Fruit fly (Drosophila melanogaster): ENCODE results near the gene CG31697.
A peak's percentile ranks its signal among the peaks of the same experiment; 100 is the strongest.

The CG31697 gene

dm6 chr2L:19492934-19493686, 42.1 kb upstream of the CG31697 start, which contains the start of the genes swm and Ctu2 (continued):
- no peak for TF ChIP-seq p53 (GFP tag; optimal IDR thresholded peaks at IDR 0.05)
- TF ChIP-seq usp (GFP tag; optimal IDR thresholded peaks at IDR 0.05) = no peak
- no peak for TF ChIP-seq hkb (optimal IDR thresholded peaks at IDR 0.05)
- TF ChIP-seq hkb (GFP tag; IDR thresholded peaks at IDR 0.05) = peak; percentile 55; the same call in 1 of the 2 replicates
- TF ChIP-seq NC2α (GFP tag; optimal IDR thresholded peaks at IDR 0.05) = no peak
- no peak for TF ChIP-seq CG13123 (GFP tag; optimal IDR thresholded peaks at IDR 0.05)
- TF ChIP-seq Sox100B (GFP tag; optimal IDR thresholded peaks at IDR 0.05) = no peak
- TF ChIP-seq E2f1 (GFP tag; IDR thresholded peaks at IDR 0.05) = peak; percentile 46
- no peak for TF ChIP-seq NK7.1 (GFP tag; optimal IDR thresholded peaks at IDR 0.05)
- no peak for TF ChIP-seq Deaf1 (tag; optimal IDR thresholded peaks at IDR 0.05)
- TF ChIP-seq jumu (GFP tag; optimal IDR thresholded peaks at IDR 0.05) = no peak
- TF ChIP-seq amos (GFP tag; IDR thresholded peaks at IDR 0.05; ENCODE audit: partially characterized antibody) = peak; percentile 67
- TF ChIP-seq CG9817 (tag; optimal IDR thresholded peaks at IDR 0.05) = peak; percentile 79
- peak in 1 of 2 experiments; percentile 47 for TF ChIP-seq crp (GFP tag; optimal IDR thresholded peaks at IDR 0.05)
- peak; percentile 50 for TF ChIP-seq exex (tag; optimal IDR thresholded peaks at IDR 0.05)
- TF ChIP-seq CG12219 (GFP tag; optimal IDR thresholded peaks at IDR 0.05) = no peak
- TF ChIP-seq Stat92E (GFP tag; optimal IDR thresholded peaks at IDR 0.05) = no peak
- no peak for TF ChIP-seq wor (GFP tag; IDR thresholded peaks at IDR 0.05)
- TF ChIP-seq bowl (GFP tag; IDR thresholded peaks at IDR 0.05) = no peak
- TF ChIP-seq HLH3B (GFP tag; IDR thresholded peaks at IDR 0.05) = peak; percentile 53; the same call in 1 of the 2 replicates
- no peak for TF ChIP-seq NC2β (GFP tag; optimal IDR thresholded peaks at IDR 0.05)
- no peak for TF ChIP-seq Hsf (GFP tag; optimal IDR thresholded peaks at IDR 0.05)
- TF ChIP-seq CG13287 (GFP tag; IDR thresholded peaks at IDR 0.05; ENCODE audit: partially characterized antibody) = peak; percentile 71
- no peak for TF ChIP-seq trh (GFP tag; optimal IDR thresholded peaks at IDR 0.05)
- peak; percentile 1 to 71 for TF ChIP-seq dpn (GFP tag; optimal IDR thresholded peaks at IDR 0.05)
- TF ChIP-seq CG5245 (GFP tag; optimal IDR thresholded peaks at IDR 0.05) = no peak
- no peak for TF ChIP-seq CG4730 (GFP tag; IDR thresholded peaks at IDR 0.05)
- peak; percentile 6 for TF ChIP-seq Dp (GFP tag; optimal IDR thresholded peaks at IDR 0.05)
- TF ChIP-seq Oaz (GFP tag; IDR thresholded peaks at IDR 0.05) = peak; percentile 52; the same call in 1 of the 2 replicates
- TF ChIP-seq CG7372 (GFP tag; IDR thresholded peaks at IDR 0.05) = peak; percentile 57; the same call in 1 of the 2 replicates
- TF ChIP-seq Vsx1 (GFP tag; optimal IDR thresholded peaks at IDR 0.05) = no peak
- no peak for TF ChIP-seq CG12744 (GFP tag; optimal IDR thresholded peaks at IDR 0.05)
- TF ChIP-seq Dip2 (GFP tag; IDR thresholded peaks at IDR 0.05) = no peak
- peak; percentile 61 for TF ChIP-seq stwl (tag; optimal IDR thresholded peaks at IDR 0.05)
- TF ChIP-seq sens-2 (GFP tag; IDR thresholded peaks at IDR 0.05) = no peak
- no peak for TF ChIP-seq Hmr (GFP tag; optimal IDR thresholded peaks at IDR 0.05)
- no peak for TF ChIP-seq dmrt99B (tag; optimal IDR thresholded peaks at IDR 0.05)
- TF ChIP-seq Atf-2 (GFP tag; optimal IDR thresholded peaks at IDR 0.05) = no peak
- 0 out of 2 replicates have a peak, but pooled peaks have one; percentile 26 for TF ChIP-seq CG32767 (GFP tag; IDR thresholded peaks at IDR 0.05)
- no peak for TF ChIP-seq Mad (GFP tag; optimal IDR thresholded peaks at IDR 0.05)
- TF ChIP-seq gem (tag; optimal IDR thresholded peaks at IDR 0.05) = no peak
- TF ChIP-seq unc-4 (GFP tag; IDR thresholded peaks at IDR 0.05; ENCODE audit: partially characterized antibody) = peak; percentile 67; the same call in 1 of the 2 replicates
- TF ChIP-seq pb (GFP tag; optimal IDR thresholded peaks at IDR 0.05) = no peak
- TF ChIP-seq tx (GFP tag; optimal IDR thresholded peaks at IDR 0.05) = no peak
- TF ChIP-seq Dip3 (GFP tag; optimal IDR thresholded peaks at IDR 0.05) = no peak
- no peak for TF ChIP-seq onecut (GFP tag; IDR thresholded peaks at IDR 0.05)
- peak; percentile 16 for TF ChIP-seq CG9797 (GFP tag; optimal IDR thresholded peaks at IDR 0.05)
- TF ChIP-seq zen2 (GFP tag; IDR thresholded peaks at IDR 0.05; ENCODE audit: partially characterized antibody) = peak; percentile 59; the same call in 2 of the 3 replicates
- peak; percentile 70 for TF ChIP-seq Doc3 (GFP tag; IDR thresholded peaks at IDR 0.05; ENCODE audit: partially characterized antibody)

All from whole organism, embryonic.